Worm (Caenorhabditis elegans): ENCODE results near the gene rfc-4.

DNA sequence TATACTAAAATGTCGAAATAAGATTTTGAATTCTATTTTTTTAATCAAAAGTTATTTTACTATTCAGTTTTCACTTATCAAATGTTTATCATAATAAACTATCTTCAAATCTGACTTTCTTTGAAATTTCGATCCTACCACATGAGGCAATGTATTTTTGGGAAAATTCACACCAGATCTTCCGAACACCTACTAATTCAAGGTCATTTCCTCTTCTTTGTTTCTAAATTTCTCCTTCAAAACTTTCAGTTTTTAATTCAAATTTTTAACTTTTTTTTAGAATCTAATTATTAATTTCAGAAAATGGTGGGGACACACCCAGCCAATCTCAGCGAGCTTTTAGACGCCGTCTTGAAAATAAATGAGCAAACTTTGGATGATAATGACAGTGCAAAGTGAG is 7.5 kb downstream of the rfc-4 start, which contains the start of gene ceh-20:
- no peak for TF ChIP-seq madf-2 (tag; optimal IDR thresholded peaks at IDR 0.05)
- TF ChIP-seq K09A11.1 (tag; optimal IDR thresholded peaks at IDR 0.05; ENCODE audit: insufficient read depth), result no peak
- no peak for TF ChIP-seq fkh-10 (GFP tag; optimal IDR thresholded peaks at IDR 0.05)
- no peak for TF ChIP-seq ceh-34 (tag; optimal IDR thresholded peaks at IDR 0.05)
- TF ChIP-seq lin-11 (tag; optimal IDR thresholded peaks at IDR 0.05), result no peak
